Worm (Caenorhabditis elegans): ENCODE data around the gene alh-9.

DNA sequence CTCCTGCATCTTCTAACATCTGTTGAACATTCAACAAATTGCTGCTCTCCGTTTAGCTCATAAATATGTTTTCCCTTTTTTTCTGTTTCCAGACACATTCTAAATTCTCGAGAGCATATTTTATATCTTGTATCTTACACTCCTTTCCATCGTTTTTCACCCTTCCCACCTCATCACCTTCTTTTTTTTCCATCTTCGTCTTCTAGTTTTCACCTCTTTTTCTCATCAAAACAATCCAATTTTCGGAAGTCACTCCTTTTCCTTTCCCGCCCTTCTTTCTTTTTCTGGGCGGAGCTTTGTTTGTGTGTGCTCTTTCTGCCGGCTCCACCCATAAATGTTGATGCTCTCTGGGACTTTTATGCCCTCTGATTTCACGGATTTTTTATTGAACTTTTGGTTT lies 33.0 kb upstream of the alh-9 start:
- TF ChIP-seq ztf-29 (GFP tag; IDR thresholded peaks at IDR 0.05) (no peak), cog-1 (tag; optimal IDR thresholded peaks at IDR 0.05) (no peak), tab-1 (GFP tag; IDR thresholded peaks at IDR 0.05) (no peak), flt-1 (GFP tag; IDR thresholded peaks at IDR 0.05) (no peak), ztf-23 (GFP tag; IDR thresholded peaks at IDR 0.05) (no peak)
